Worm (Caenorhabditis elegans) whole organism, L2 larva: ENCODE data around the gene such-1.

Experiments
- Y55F3AM.14 ChIP-seq: fragments of 200-800 bp; sonication (Bioruptor generic); optimal IDR thresholded peaks from 2 replicates; lab custom pipeline; 2018; ENCODE audit warnings: mild to moderate bottlenecking, missing genetic modification characterization, missing compliant biosample characterization
- ama-1 ChIP-seq: fragments of 150-350 bp; optimal IDR thresholded peaks from 2 replicates; lab custom pipeline; 2018; ENCODE audit warnings: inconsistent platforms
- crh-2 ChIP-seq: sonication (generic microtip); optimal IDR thresholded peaks from 2 replicates; lab custom pipeline; 2017; ENCODE audit warnings: missing biosample characterization, missing genetic modification characterization
- elt-1 ChIP-seq: fragments of 150-350 bp; optimal IDR thresholded peaks from 2 replicates; lab custom pipeline; 2014; ENCODE audit warnings: missing biosample characterization, missing genetic modification characterization
- lin-39 ChIP-seq: fragments of 150-350 bp; optimal IDR thresholded peaks from 2 replicates; lab custom pipeline; 2014; ENCODE audit warnings: missing biosample characterization, missing genetic modification reagents, missing genetic modification characterization
- lsy-2 ChIP-seq, 2 experiments: fragments of 150-350 bp in 1 of 2; sonication (generic microtip) in 1 of 2; optimal IDR thresholded peaks; 2 replicates each; lab custom pipeline; 2014 to 2017; ENCODE audit warnings: missing biosample characterization in 2 of 2, missing genetic modification characterization in 2 of 2
- nhr-10 ChIP-seq: sonication (generic microtip); optimal IDR thresholded peaks from 2 replicates; lab custom pipeline; 2017; ENCODE audit warnings: missing biosample characterization, missing genetic modification characterization
- nhr-23 ChIP-seq: fragments of 150-350 bp; optimal IDR thresholded peaks from 2 replicates; lab custom pipeline; 2014; ENCODE audit warnings: missing biosample characterization, missing genetic modification reagents, missing genetic modification characterization
- nhr-6 ChIP-seq: fragments of 150-350 bp; optimal IDR thresholded peaks from 2 replicates; lab custom pipeline; 2014; ENCODE audit warnings: missing biosample characterization, missing genetic modification characterization
- sem-4 ChIP-seq: fragments of 150-350 bp; optimal IDR thresholded peaks from 2 replicates; lab custom pipeline; 2014; ENCODE audit warnings: missing biosample characterization, missing genetic modification reagents, missing genetic modification characterization
- unc-55 ChIP-seq: fragments of 150-350 bp; sonication (generic microtip); optimal IDR thresholded peaks from 3 replicates; lab custom pipeline; 2014; ENCODE audit warnings: missing biosample characterization, missing genetic modification reagents, missing genetic modification characterization
- ztf-11 ChIP-seq: sonication (generic microtip); optimal IDR thresholded peaks from 2 replicates; lab custom pipeline; 2017; ENCODE audit warnings: missing biosample characterization, missing genetic modification characterization

DNA sequence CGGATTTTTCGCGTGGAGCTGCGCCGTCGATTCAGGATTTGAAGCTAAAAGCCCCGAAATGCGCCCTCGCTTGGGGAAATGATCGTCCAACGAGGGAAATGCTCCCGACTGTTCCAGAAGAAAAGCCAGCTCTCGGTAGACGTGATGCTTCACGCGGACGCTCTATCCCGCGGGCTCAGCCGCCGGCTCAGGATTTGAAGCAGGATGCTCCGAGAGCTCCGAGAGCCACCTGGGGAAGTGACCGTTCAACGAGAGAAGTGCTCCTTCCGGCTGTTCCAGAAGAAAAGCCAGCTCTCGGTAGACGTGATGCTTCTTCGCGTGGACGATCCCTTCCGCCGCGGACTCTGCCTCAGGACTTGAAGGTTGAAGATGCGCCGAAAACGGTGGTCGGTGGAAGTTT, 12.7 kb downstream of the such-1 start:
- TF ChIP-seq lin-39 (tag; lab: Kevin White, UChicago) = no peak
- TF ChIP-seq lsy-2 (tag; optimal IDR thresholded peaks at IDR 0.05; lab: Kevin White, UChicago) = no peak
- TF ChIP-seq ama-1 (lab: Kevin White, UChicago) = no peak
- no peak for TF ChIP-seq nhr-23 (tag; lab: Kevin White, UChicago)
- no peak for TF ChIP-seq unc-55
- TF ChIP-seq ztf-11 (tag; lab: Kevin White, UChicago) = no peak
- no peak for TF ChIP-seq elt-1 (tag; lab: Kevin White, UChicago)
- no peak for TF ChIP-seq nhr-6 (tag; lab: Kevin White, UChicago)
- TF ChIP-seq sem-4 = no peak
- TF ChIP-seq Y55F3AM.14 (GFP tag; lab: Kevin White, UChicago) = no peak
- TF ChIP-seq nhr-10 (tag; lab: Kevin White, UChicago) = no peak
- no peak for TF ChIP-seq crh-2 (tag; lab: Kevin White, UChicago)
